Worm (Caenorhabditis elegans): ENCODE measurements around the gene T28A8.4.

ce11 chrIII:13474482-13474881 lies 29.0 kb upstream of the T28A8.4 start:
- TF ChIP-seq mml-1 (tag; optimal IDR thresholded peaks at IDR 0.05) (no peak), unc-62 (GFP tag; optimal IDR thresholded peaks at IDR 0.05) (no peak), mdl-1 (tag; optimal IDR thresholded peaks at IDR 0.05) (no peak), ama-1 (optimal IDR thresholded peaks at IDR 0.05) (no peak), hmg-11 (tag; optimal IDR thresholded peaks at IDR 0.05) (no peak), lin-15B (tag; optimal IDR thresholded peaks at IDR 0.05) (no peak)

Data from whole organism, L3 larva.